Fruit fly (Drosophila melanogaster) whole organism, wandering third instar larva: Measurements from ENCODE around the gene CG34404.

Source experiments
- Abd-B ChIP-seq: fragments of >200 bp; optimal IDR thresholded peaks from 2 replicates; lab custom pipeline; 2017; ENCODE audit warnings: missing biosample characterization, missing genetic modification characterization
- GATAd ChIP-seq: sonication (Bioruptor generic); optimal IDR thresholded peaks from 2 replicates; lab custom pipeline; 2016; ENCODE audit warnings: missing biosample characterization, missing genetic modification characterization
- Jra ChIP-seq: sonication (Bioruptor generic); optimal IDR thresholded peaks from 2 replicates; lab custom pipeline; 2016; ENCODE audit warnings: missing biosample characterization, missing genetic modification characterization
- Sp1 ChIP-seq: fragments of 200-800 bp; sonication (Bioruptor generic); optimal IDR thresholded peaks from 3 replicates; lab custom pipeline; 2019; ENCODE audit warnings: missing biosample characterization, mild to moderate bottlenecking, missing genetic modification characterization, moderate library complexity
- br ChIP-seq: fragments of 200-800 bp; sonication (Bioruptor generic); optimal IDR thresholded peaks from 2 replicates; lab custom pipeline; 2016; ENCODE audit warnings: missing biosample characterization, missing genetic modification characterization
- brk ChIP-seq: fragments of 200-800 bp; sonication (Bioruptor generic); optimal IDR thresholded peaks from 2 replicates; lab custom pipeline; 2016; ENCODE audit warnings: missing biosample characterization, mild to moderate bottlenecking, missing genetic modification characterization
- dl ChIP-seq, 2 experiments: fragments of 175-275, 200-275 bp in 1 of 2; fragments of 200-275 bp in 1 of 2; sonication (Bioruptor generic); optimal IDR thresholded peaks; lab custom pipeline; 2018; ENCODE audit warnings: mild to moderate bottlenecking in 2 of 2, missing biosample characterization in 2 of 2, missing genetic modification characterization in 2 of 2, moderate library complexity in 2 of 2; ENCODE audit not compliant: partially characterized antibody in 2 of 2, insufficient read depth in 1 of 2

DNA sequence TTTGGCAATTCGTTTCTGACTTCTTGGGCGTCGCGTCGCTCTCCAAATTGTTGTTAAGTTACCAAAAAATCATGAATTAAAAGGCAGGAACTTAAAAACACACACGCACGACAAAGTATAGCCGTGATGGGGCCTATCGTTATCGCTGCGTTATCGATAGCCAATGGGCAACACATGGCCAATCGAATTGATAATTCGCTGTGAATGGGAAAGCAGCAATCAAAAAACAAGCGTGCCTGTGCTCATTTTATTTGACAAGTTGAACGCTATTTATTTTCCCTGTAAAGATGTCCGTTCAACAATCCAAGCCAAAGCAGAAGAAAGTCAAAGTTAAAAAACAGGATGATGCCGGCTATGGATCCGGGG, 21.5 kb downstream of the CG34404 start, which contains the start of the genes Surf4 and CG31301:
- TF ChIP-seq br (GFP tag; lab: Kevin White, UChicago) (no peak), brk (GFP tag; lab: Kevin White, UChicago) (no peak), Jra (GFP tag; lab: Kevin White, UChicago) (no peak), Sp1 (GFP tag; lab: Kevin White, UChicago) (no peak), Abd-B (GFP tag; lab: Kevin White, UChicago) (no peak), dl (GFP tag; optimal IDR thresholded peaks at IDR 0.05; lab: Kevin White, UChicago; ENCODE audit: insufficient read depth in 1 of 2, partially characterized antibody in 2 of 2) (no peak), GATAd (no peak)
